Worm (Caenorhabditis elegans) whole organism, midembryonic: ENCODE measurements around the gene srh-240.

Experiments used
- T22C8.4 ChIP-seq: fragments of 200-800 bp; sonication (Bioruptor generic); IDR thresholded peaks from 2 replicates; pipeline ENCODE4 v1.3.6; 2022; ENCODE audit warnings: missing genetic modification characterization, missing compliant biosample characterization
- flt-1 ChIP-seq: fragments of 200-800 bp; sonication (Bioruptor generic); IDR thresholded peaks from 2 replicates; pipeline ENCODE4 v1.3.6; 2022; ENCODE audit warnings: missing genetic modification characterization, missing compliant biosample characterization
- klf-2 ChIP-seq: fragments of 200-800 bp; sonication (Bioruptor generic); conservative IDR thresholded peaks from 2 replicates; pipeline ENCODE4 v1.3.6; 2022; ENCODE audit warnings: missing genetic modification reagents, missing genetic modification characterization, missing compliant biosample characterization
- tab-1 ChIP-seq: fragments of 200-800 bp; sonication (Bioruptor generic); IDR thresholded peaks from 2 replicates; pipeline ENCODE4 v1.3.6; 2022; ENCODE audit warnings: missing genetic modification characterization, missing compliant biosample characterization
- ztf-29 ChIP-seq: fragments of 200-800 bp; sonication (Bioruptor generic); IDR thresholded peaks from 2 replicates; pipeline ENCODE4 v1.3.6; 2022; ENCODE audit warnings: missing genetic modification reagents, missing genetic modification characterization, missing compliant biosample characterization

DNA sequence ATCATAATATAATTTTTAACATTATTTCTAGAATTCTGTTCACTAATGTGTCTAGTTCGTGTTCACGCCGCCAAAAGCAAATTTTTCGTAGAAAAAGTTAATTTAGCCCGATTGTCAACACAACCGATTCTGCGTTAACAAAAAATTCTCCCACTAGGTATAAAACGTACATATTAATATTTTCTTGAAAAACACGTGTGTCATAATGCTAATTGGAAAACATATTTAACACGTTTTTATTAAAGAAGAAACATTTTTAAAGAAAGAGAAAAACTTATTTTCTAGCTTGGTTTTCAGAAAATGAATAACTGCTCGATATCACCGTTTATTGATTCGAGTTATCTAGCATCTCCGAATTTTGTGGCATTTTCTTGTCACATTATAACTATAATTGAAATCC lies 5.1 kb downstream of the srh-240 start, which contains the start of gene srh-243:
- TF ChIP-seq tab-1 (GFP tag; lab: Robert Waterston, UW) (no peak), flt-1 (GFP tag; lab: Robert Waterston, UW) (no peak), T22C8.4 (GFP tag; lab: Robert Waterston, UW) (no peak), klf-2 (no peak), ztf-29 (no peak)
